Worm (Caenorhabditis elegans): ENCODE data around the gene nep-1.

Gene nep-1

DNA sequence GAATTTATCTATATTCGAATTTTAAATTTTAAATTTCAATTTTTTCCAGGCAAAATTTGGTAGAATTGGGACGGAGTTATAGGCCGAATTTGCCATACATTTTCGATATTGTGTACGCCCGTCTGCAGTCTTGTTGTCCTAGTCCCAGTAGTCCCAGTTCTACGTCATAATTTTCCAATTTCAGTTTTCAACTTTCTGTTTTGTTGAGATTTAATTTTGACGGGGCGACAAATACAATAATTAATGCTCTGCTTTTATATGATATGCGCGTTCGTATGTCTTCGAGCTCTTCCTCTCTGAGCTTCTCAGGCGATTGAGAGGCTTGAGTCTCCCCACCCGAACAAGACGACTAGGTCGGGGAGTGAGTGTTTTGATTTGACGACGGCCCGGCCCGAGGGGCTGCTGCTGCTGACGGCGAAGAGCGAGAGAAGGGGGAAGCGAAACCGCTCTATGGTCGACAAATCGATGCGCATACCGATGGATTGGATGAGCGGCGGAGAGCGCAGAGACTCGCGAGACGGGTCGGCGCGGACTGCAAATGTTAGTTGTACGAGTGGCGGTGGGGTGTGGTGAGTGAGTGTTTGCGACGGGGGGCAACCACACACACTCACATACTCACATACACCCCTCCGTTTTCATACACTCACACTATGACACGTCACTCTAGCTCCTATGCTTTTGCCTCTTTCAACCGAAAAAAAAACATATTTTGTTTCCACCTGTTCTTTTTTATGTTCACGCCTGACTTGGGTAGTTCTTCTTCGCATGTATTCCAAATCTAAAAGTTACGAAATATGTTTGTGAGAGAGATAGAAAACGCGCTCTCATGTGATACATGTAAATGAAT, 22.1 kb downstream of the nep-1 start (continued):
- peak; percentile 78 for TF ChIP-seq pha-4 (GFP tag; IDR thresholded peaks at IDR 0.05)
- TF ChIP-seq pha-4 (tag; optimal IDR thresholded peaks at IDR 0.05) = peak; percentile 57
- TF ChIP-seq Y105C5A.15 (GFP tag; IDR thresholded peaks at IDR 0.05) = no peak
- TF ChIP-seq ceh-44 (GFP tag; IDR thresholded peaks at IDR 0.05) = 0 out of 2 replicates have a peak, but pooled peaks have one; percentile 29
- TF ChIP-seq lin-1 (GFP tag; IDR thresholded peaks at IDR 0.05) = peak; percentile 60
- TF ChIP-seq fos-1 (tag; optimal IDR thresholded peaks at IDR 0.05) = no peak
- TF ChIP-seq F44E2.7 (GFP tag; IDR thresholded peaks at IDR 0.05) = 0 out of 2 replicates have a peak, but pooled peaks have one; percentile 61
- peak; percentile 56 to 74 for TF ChIP-seq lsy-2 (tag; optimal IDR thresholded peaks at IDR 0.05)
- TF ChIP-seq nhr-10 (tag; optimal IDR thresholded peaks at IDR 0.05) = peak; percentile 37
- TF ChIP-seq zfp-2 (tag; optimal IDR thresholded peaks at IDR 0.05) = no peak
- TF ChIP-seq zip-11 (GFP tag; IDR thresholded peaks at IDR 0.05) = no peak
- no peak for TF ChIP-seq R02D3.7 (tag; optimal IDR thresholded peaks at IDR 0.05)
- TF ChIP-seq D1046.2 (GFP tag; IDR thresholded peaks at IDR 0.05) = no peak
- peak; percentile 70 for TF ChIP-seq arid-1 (GFP tag; conservative IDR thresholded peaks at IDR 0.05)
- TF ChIP-seq nhr-77 (tag; optimal IDR thresholded peaks at IDR 0.05) = peak; percentile 49
- TF ChIP-seq nhr-48 (tag; optimal IDR thresholded peaks at IDR 0.05) = peak; percentile 47
- no peak for TF ChIP-seq ZK546.5 (tag; optimal IDR thresholded peaks at IDR 0.05)
- TF ChIP-seq unc-39 (tag; optimal IDR thresholded peaks at IDR 0.05) = no peak
- peak; percentile 36 for TF ChIP-seq fkh-10 (GFP tag; optimal IDR thresholded peaks at IDR 0.05)
- TF ChIP-seq ceh-28 (tag; optimal IDR thresholded peaks at IDR 0.05) = peak; percentile 80
- TF ChIP-seq nhr-111 (GFP tag; optimal IDR thresholded peaks at IDR 0.05) = no peak
- no peak for TF ChIP-seq attf-4 (tag; optimal IDR thresholded peaks at IDR 0.05)
- TF ChIP-seq ceh-62 (tag; optimal IDR thresholded peaks at IDR 0.05) = no peak
- TF ChIP-seq F37D6.2 (tag; optimal IDR thresholded peaks at IDR 0.05) = peak; percentile 66
- peak; percentile 79 for TF ChIP-seq nhr-28 (tag; optimal IDR thresholded peaks at IDR 0.05)

DNA sequence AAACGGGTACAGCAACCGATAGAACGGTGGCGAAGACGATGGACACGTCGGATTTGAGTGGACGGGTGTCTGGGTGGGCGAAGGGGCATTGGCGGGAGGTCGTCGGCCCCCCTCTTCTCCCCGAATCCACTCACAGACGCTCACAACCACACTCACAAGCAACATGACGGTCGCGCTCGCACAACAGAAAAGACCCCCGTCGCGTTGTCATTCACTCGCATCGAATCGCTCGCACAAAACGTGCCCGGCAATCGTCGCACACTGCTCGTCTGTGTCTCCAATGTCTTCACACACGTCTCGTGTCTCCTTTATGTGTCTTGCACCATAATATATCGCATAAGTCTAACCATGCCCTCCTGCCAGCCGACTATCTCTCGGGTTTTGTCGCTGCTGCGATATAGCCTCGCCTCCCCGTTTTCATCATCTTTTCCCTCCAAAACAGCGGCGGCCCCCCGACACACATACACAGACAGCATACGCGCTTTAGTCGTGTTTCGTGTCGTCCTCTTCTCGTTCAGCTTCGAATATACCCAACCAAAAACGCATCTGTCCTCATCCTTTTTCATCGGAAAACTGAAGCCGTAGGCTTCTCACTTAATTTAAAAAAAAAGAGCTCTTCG, 22.8 kb downstream of the nep-1 start:
- TF ChIP-seq attf-4 (tag; optimal IDR thresholded peaks at IDR 0.05) (no peak), spr-3 (GFP tag; optimal IDR thresholded peaks at IDR 0.05) (peak; percentile 52), hlh-30 (tag; optimal IDR thresholded peaks at IDR 0.05; ENCODE audit: insufficient read depth) (peak; percentile 98), aly-2 (tag; optimal IDR thresholded peaks at IDR 0.05) (no peak), F37D6.2 (tag; optimal IDR thresholded peaks at IDR 0.05) (peak; percentile 74), dve-1 (tag; optimal IDR thresholded peaks at IDR 0.05; ENCODE audit: insufficient read depth) (peak; percentile 85), skn-1 (tag; optimal IDR thresholded peaks at IDR 0.05) (no peak), lim-7 (GFP tag; IDR thresholded peaks at IDR 0.05) (no peak), madf-9 (GFP tag; conservative IDR thresholded peaks at IDR 0.05) (no peak), hmg-1.1 (GFP tag; IDR thresholded peaks at IDR 0.05) (peak; percentile 97), ceh-32 (tag; optimal IDR thresholded peaks at IDR 0.05; ENCODE audit: poor library complexity) (no peak), gei-8 (GFP tag; optimal IDR thresholded peaks at IDR 0.05) (peak; percentile 51), lin-15B (tag; optimal IDR thresholded peaks at IDR 0.05) (no peak), lin-13 (GFP tag; optimal IDR thresholded peaks at IDR 0.05) (peak; percentile 66), php-3 (GFP tag; IDR thresholded peaks at IDR 0.05) (peak; percentile 65), nhr-48 (tag; optimal IDR thresholded peaks at IDR 0.05) (peak; percentile 80), ama-1 (optimal IDR thresholded peaks at IDR 0.05) (peak; percentile 74), lin-1 (GFP tag; IDR thresholded peaks at IDR 0.05) (peak; percentile 74; the same call in 1 of the 2 replicates), Y75B8A.6 (GFP tag; IDR thresholded peaks at IDR 0.05) (no peak), spr-1 (tag; optimal IDR thresholded peaks at IDR 0.05) (peak; percentile 74), ceh-28 (tag; optimal IDR thresholded peaks at IDR 0.05) (no peak), nhr-77 (tag; optimal IDR thresholded peaks at IDR 0.05) (peak; percentile 46), unc-62 (GFP tag; optimal IDR thresholded peaks at IDR 0.05 in 1 of 2) (peak in 1 of 2 experiments; percentile 100), unc-62 (tag; optimal IDR thresholded peaks at IDR 0.05) (no peak), mes-2 (tag; optimal IDR thresholded peaks at IDR 0.05; ENCODE audit: poor library complexity, severe bottlenecking) (peak; percentile 81), R02D3.7 (tag; optimal IDR thresholded peaks at IDR 0.05) (no peak), Y48G9A.11 (GFP tag; IDR thresholded peaks at IDR 0.05) (no peak), hlh-11 (tag; optimal IDR thresholded peaks at IDR 0.05) (peak; percentile 98), set-16 (GFP tag; IDR thresholded peaks at IDR 0.05) (peak; percentile 96), T20F7.1 (GFP tag; optimal IDR thresholded peaks at IDR 0.05) (no peak)
